Worm (Caenorhabditis elegans) whole organism, early embryonic: ENCODE results near the gene F36H5.13.

Experiments
- B0310.2 ChIP-seq: sonication (generic microtip); optimal IDR thresholded peaks from 2 replicates; lab custom pipeline; 2016; ENCODE audit warnings: mild to moderate bottlenecking, missing genetic modification characterization, missing compliant biosample characterization
- F13C5.2 ChIP-seq: sonication (generic microtip); optimal IDR thresholded peaks from 2 replicates; lab custom pipeline; 2017; ENCODE audit warnings: mild to moderate bottlenecking, missing genetic modification characterization, inconsistent platforms, missing compliant biosample characterization
- aly-1 ChIP-seq: sonication (generic microtip); optimal IDR thresholded peaks from 2 replicates; lab custom pipeline; 2016; ENCODE audit warnings: missing genetic modification characterization, missing compliant biosample characterization
- ama-1 ChIP-seq: fragments of 150-350 bp; optimal IDR thresholded peaks from 2 replicates; lab custom pipeline; 2014
- ceh-13 ChIP-seq: fragments of 200-800 bp; sonication (Bioruptor generic); optimal IDR thresholded peaks from 2 replicates; lab custom pipeline; 2018; ENCODE audit warnings: mild to moderate bottlenecking, missing genetic modification characterization, missing compliant biosample characterization
- ceh-36 ChIP-seq: sonication (generic microtip); optimal IDR thresholded peaks from 2 replicates; lab custom pipeline; 2016; ENCODE audit warnings: missing genetic modification characterization, inconsistent platforms, missing compliant biosample characterization
- ets-7 ChIP-seq: sonication (generic microtip); optimal IDR thresholded peaks from 2 replicates; lab custom pipeline; 2016; ENCODE audit warnings: missing genotype, missing genetic modification characterization, missing compliant biosample characterization
- flt-1 ChIP-seq: fragments of 200-800 bp; sonication (Bioruptor generic); IDR thresholded peaks from 2 replicates; pipeline ENCODE4 v1.3.6; 2022; ENCODE audit warnings: missing genetic modification characterization, missing compliant biosample characterization
- hmbx-1 ChIP-seq: sonication (generic microtip); optimal IDR thresholded peaks from 2 replicates; lab custom pipeline; 2016; ENCODE audit warnings: mild to moderate bottlenecking, missing genetic modification characterization, missing compliant biosample characterization
- hmg-4 ChIP-seq: fragments of 200-800 bp; sonication (Bioruptor generic); optimal IDR thresholded peaks from 2 replicates; lab custom pipeline; 2018; ENCODE audit warnings: mild to moderate bottlenecking, missing genetic modification characterization, missing compliant biosample characterization
- hnd-1 ChIP-seq: sonication (generic microtip); optimal IDR thresholded peaks from 2 replicates; lab custom pipeline; 2016; ENCODE audit warnings: missing genetic modification characterization, missing compliant biosample characterization
- pes-1 ChIP-seq: fragments of 200-800 bp; sonication (Bioruptor generic); IDR thresholded peaks from 2 replicates; pipeline ENCODE4 v1.3.6; 2022; ENCODE audit warnings: missing genetic modification reagents, missing genetic modification characterization, missing compliant biosample characterization
- scrt-1 ChIP-seq: fragments of 200-800 bp; sonication (Bioruptor generic); IDR thresholded peaks from 2 replicates; pipeline ENCODE4 v1.3.6; 2022; ENCODE audit warnings: missing genetic modification characterization, missing compliant biosample characterization
- sea-1 ChIP-seq: fragments of 200-800 bp; sonication (Bioruptor generic); conservative IDR thresholded peaks from 2 replicates; pipeline ENCODE4 v1.3.6; 2022; ENCODE audit warnings: missing genetic modification characterization, missing compliant biosample characterization
- tbx-11 ChIP-seq: fragments of 200-800 bp; sonication (Bioruptor generic); IDR thresholded peaks from 2 replicates; pipeline ENCODE4 v1.3.6; 2022; ENCODE audit warnings: missing genetic modification characterization, missing compliant biosample characterization
- tbx-37 ChIP-seq: fragments of 200-800 bp; sonication (Bioruptor generic); conservative IDR thresholded peaks from 2 replicates; pipeline ENCODE4 v1.3.6; 2022; ENCODE audit warnings: missing genetic modification reagents, missing genetic modification characterization, missing compliant biosample characterization
- tra-4 ChIP-seq: sonication (generic microtip); optimal IDR thresholded peaks from 2 replicates; lab custom pipeline; 2017; ENCODE audit warnings: missing genetic modification characterization, missing compliant biosample characterization

F36H5.13 gene

DNA sequence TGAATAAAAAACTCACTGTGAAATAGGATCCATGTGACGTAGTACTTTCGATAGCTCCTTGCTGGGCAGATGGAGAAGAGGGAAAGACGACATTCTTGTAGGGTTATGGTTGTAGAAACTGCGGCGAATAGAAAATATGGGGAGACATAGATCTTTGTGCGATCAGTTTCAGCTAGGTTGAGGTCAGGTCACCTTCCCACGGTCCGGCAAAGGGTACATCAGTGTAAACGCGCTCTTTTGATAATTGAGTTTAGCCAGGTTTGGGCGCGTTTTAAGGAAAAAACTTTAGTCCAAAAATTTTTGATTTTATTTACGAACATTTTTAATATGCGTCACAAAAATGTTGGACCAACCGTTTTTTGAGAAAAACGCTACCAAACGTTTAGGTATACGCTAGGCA lies 5.8 kb upstream of the F36H5.13 start, which contains the start of gene F36H5.17:
F36H5.17 (minus strand) TSS at position 101 of the 400 bp plus-strand sequence.
- no peak for TF ChIP-seq B0310.2
- TF ChIP-seq scrt-1 (GFP tag; lab: Robert Waterston, UW), result no peak
- TF ChIP-seq tbx-11 (GFP tag; lab: Robert Waterston, UW), result no peak
- no peak for TF ChIP-seq tbx-37 (GFP tag; lab: Robert Waterston, UW)
- TF ChIP-seq ceh-13 (GFP tag; lab: Kevin White, UChicago), result no peak
- TF ChIP-seq tra-4 (tag; lab: Kevin White, UChicago), result no peak
- no peak for TF ChIP-seq aly-1 (tag; lab: Kevin White, UChicago)
- no peak for TF ChIP-seq sea-1 (GFP tag; lab: Robert Waterston, UW)
- no peak for TF ChIP-seq pes-1 (GFP tag; lab: Robert Waterston, UW)
- TF ChIP-seq flt-1, result no peak
- TF ChIP-seq hmg-4 (GFP tag; lab: Kevin White, UChicago), result no peak
- no peak for TF ChIP-seq ceh-36 (tag; lab: Kevin White, UChicago)
- TF ChIP-seq hmbx-1 (tag; lab: Kevin White, UChicago), result no peak
- no peak for TF ChIP-seq ama-1
- TF ChIP-seq hnd-1 (tag; lab: Kevin White, UChicago), result no peak
- no peak for TF ChIP-seq F13C5.2

ce11 chrII:1752990-1753389 lies 2.7 kb upstream of the F36H5.13 start, which contains the start of gene F36H5.9:
TSS of gene F36H5.9 (minus strand) at chrII:1753090.
- no peak for TF ChIP-seq scrt-1 (GFP tag; lab: Robert Waterston, UW)
- no peak for TF ChIP-seq tbx-37 (GFP tag; lab: Robert Waterston, UW)
- no peak for TF ChIP-seq flt-1
- TF ChIP-seq ets-7 (tag; lab: Kevin White, UChicago), result no peak
- no peak for TF ChIP-seq hmg-4 (GFP tag; lab: Kevin White, UChicago)
- TF ChIP-seq ceh-36 (tag; lab: Kevin White, UChicago), result no peak
- TF ChIP-seq ceh-13 (GFP tag; lab: Kevin White, UChicago), result no peak
- TF ChIP-seq ama-1, result no peak
- no peak for TF ChIP-seq aly-1 (tag; lab: Kevin White, UChicago)
- TF ChIP-seq B0310.2, result no peak
- no peak for TF ChIP-seq tra-4 (tag; lab: Kevin White, UChicago)
- TF ChIP-seq pes-1 (GFP tag; lab: Robert Waterston, UW), result no peak
- no peak for TF ChIP-seq tbx-11 (GFP tag; lab: Robert Waterston, UW)
- no peak for TF ChIP-seq sea-1 (GFP tag; lab: Robert Waterston, UW)
- TF ChIP-seq hnd-1 (tag; lab: Kevin White, UChicago), result no peak
- TF ChIP-seq hmbx-1 (tag; lab: Kevin White, UChicago), result no peak

- TF ChIP-seq ets-7 (tag; lab: Kevin White, UChicago) (no peak), aly-1 (tag; lab: Kevin White, UChicago) (no peak), tbx-11 (GFP tag; lab: Robert Waterston, UW) (no peak), hnd-1 (tag; lab: Kevin White, UChicago) (no peak), hmbx-1 (tag; lab: Kevin White, UChicago) (no peak), tbx-37 (GFP tag; lab: Robert Waterston, UW) (no peak), scrt-1 (GFP tag; lab: Robert Waterston, UW) (no peak), hmg-4 (GFP tag; lab: Kevin White, UChicago) (no peak), ceh-13 (GFP tag; lab: Kevin White, UChicago) (no peak), ama-1 (no peak), sea-1 (GFP tag; lab: Robert Waterston, UW) (no peak), pes-1 (GFP tag; lab: Robert Waterston, UW) (no peak), tra-4 (tag; lab: Kevin White, UChicago) (no peak), flt-1 (no peak), B0310.2 (no peak)
Measured at ce11 chrII:1744183-1744582, 6.1 kb downstream of the F36H5.13 start, which contains the start of gene clec-19. TSS of gene clec-19 (plus strand) at chrII:1744483.

- TF ChIP-seq tbx-11 (GFP tag; lab: Robert Waterston, UW) (no peak), tra-4 (tag; lab: Kevin White, UChicago) (no peak), scrt-1 (GFP tag; lab: Robert Waterston, UW) (no peak), ama-1 (no peak), aly-1 (tag; lab: Kevin White, UChicago) (no peak), hmbx-1 (tag; lab: Kevin White, UChicago) (no peak), F13C5.2 (no peak), hnd-1 (tag; lab: Kevin White, UChicago) (no peak)
Measured at ce11 chrII:1742535-1742934, 7.8 kb downstream of the F36H5.13 start, which contains the start of gene F36H5.12. TSS of gene F36H5.12 (plus strand) at chrII:1742835.

DNA sequence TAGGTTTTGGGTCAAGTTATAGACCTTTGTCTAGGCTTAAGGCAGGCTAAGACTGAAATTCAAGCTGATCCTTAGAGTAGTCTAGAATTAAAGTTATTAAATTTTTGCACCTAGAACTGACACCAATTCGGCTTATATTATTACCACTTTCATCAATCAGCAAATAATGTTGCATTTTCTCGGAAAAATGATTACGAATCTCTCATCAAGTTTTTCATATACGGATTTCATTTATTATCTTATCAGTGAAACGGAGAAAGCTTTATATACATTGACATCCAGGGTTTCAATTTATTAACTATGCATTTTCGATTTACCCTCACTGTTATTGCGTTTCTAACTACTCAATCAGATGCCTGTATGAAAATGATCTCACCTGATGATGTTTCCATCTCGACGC lies 9.1 kb downstream of the F36H5.13 start, which contains the start of gene K07G6.1:
K07G6.1 (plus strand) TSS at position 301 of the 400 bp plus-strand sequence.
- no peak for TF ChIP-seq tra-4 (tag; lab: Kevin White, UChicago)
- TF ChIP-seq sea-1 (GFP tag; lab: Robert Waterston, UW), result no peak
- TF ChIP-seq ceh-36 (tag; lab: Kevin White, UChicago), result no peak
- TF ChIP-seq ets-7 (tag; lab: Kevin White, UChicago), result no peak
- TF ChIP-seq hmbx-1 (tag; lab: Kevin White, UChicago), result no peak
- TF ChIP-seq ama-1, result no peak
- TF ChIP-seq flt-1, result no peak
- TF ChIP-seq pes-1 (GFP tag; lab: Robert Waterston, UW), result no peak
- no peak for TF ChIP-seq tbx-11 (GFP tag; lab: Robert Waterston, UW)
- no peak for TF ChIP-seq hmg-4 (GFP tag; lab: Kevin White, UChicago)
- no peak for TF ChIP-seq tbx-37 (GFP tag; lab: Robert Waterston, UW)
- TF ChIP-seq ceh-13 (GFP tag; lab: Kevin White, UChicago), result no peak
- no peak for TF ChIP-seq hnd-1 (tag; lab: Kevin White, UChicago)
- TF ChIP-seq aly-1 (tag; lab: Kevin White, UChicago), result no peak
- TF ChIP-seq scrt-1 (GFP tag; lab: Robert Waterston, UW), result no peak
- TF ChIP-seq B0310.2, result no peak
- TF ChIP-seq F13C5.2, result no peak

- TF ChIP-seq tra-4 (tag; lab: Kevin White, UChicago) (no peak), scrt-1 (GFP tag; lab: Robert Waterston, UW) (no peak), B0310.2 (no peak), F13C5.2 (no peak), ceh-13 (GFP tag; lab: Kevin White, UChicago) (no peak), tbx-37 (GFP tag; lab: Robert Waterston, UW) (no peak), flt-1 (no peak), ets-7 (tag; lab: Kevin White, UChicago) (no peak)
Measured at ce11 chrII:1738844-1739243, 11.5 kb downstream of the F36H5.13 start, which contains the start of the genes irld-9 and irld-33. TSS of gene irld-9 (minus strand) at chrII:1738944. TSS of gene irld-33 (plus strand) at chrII:1739052.
